Fruit fly (Drosophila melanogaster) whole organism, pupa: ENCODE results near the gene Cyp318a1.
A peak's percentile ranks its signal among the peaks of the same experiment; 100 is the strongest.

Experiments
- CG10348 ChIP-seq: fragments of 200-800 bp; sonication (Bioruptor generic); IDR thresholded peaks from 2 replicates; pipeline ENCODE4 v1.3.6; 2022; ENCODE audit warnings: missing biosample characterization, missing genetic modification characterization
- CG12605 ChIP-seq: fragments of 200-800 bp; sonication (Bioruptor generic); IDR thresholded peaks from 2 replicates; pipeline ENCODE4 v1.3.6; 2022; ENCODE audit warnings: missing biosample characterization, missing genetic modification characterization
- CG13204 ChIP-seq: fragments of 200-800 bp; sonication (Bioruptor generic); optimal IDR thresholded peaks from 2 replicates; lab custom pipeline; 2018; ENCODE audit warnings: missing biosample characterization, mild to moderate bottlenecking, missing genetic modification characterization, moderate library complexity
- CG14655 ChIP-seq: fragments of 200-800 bp; sonication (Bioruptor generic); optimal IDR thresholded peaks from 3 replicates; lab custom pipeline; 2017; ENCODE audit warnings: mild to moderate bottlenecking, missing biosample characterization, missing genetic modification reagents, missing genetic modification characterization
- CG15710 ChIP-seq: fragments of 200-800 bp; sonication (Bioruptor generic); optimal IDR thresholded peaks from 2 replicates; lab custom pipeline; 2018; ENCODE audit warnings: missing biosample characterization, mild to moderate bottlenecking, missing genetic modification characterization, moderate library complexity
- CG17806 ChIP-seq: fragments of 200-800 bp; sonication (Bioruptor generic); optimal IDR thresholded peaks from 2 replicates; lab custom pipeline; 2018; ENCODE audit warnings: missing biosample characterization, mild to moderate bottlenecking, missing genetic modification characterization, moderate library complexity
- CG32121 ChIP-seq: fragments of 200-800 bp; sonication (Bioruptor generic); IDR thresholded peaks from 2 replicates; pipeline ENCODE4 v1.3.6; 2022; ENCODE audit warnings: missing biosample characterization, missing genetic modification characterization
- CG34367 ChIP-seq: fragments of 200-800 bp; sonication (Bioruptor generic); optimal IDR thresholded peaks from 2 replicates; lab custom pipeline; 2018; ENCODE audit warnings: missing biosample characterization, mild to moderate bottlenecking, missing genetic modification characterization
- CG4496 ChIP-seq: fragments of 200-800 bp; sonication (Bioruptor generic); IDR thresholded peaks from 3 replicates; pipeline ENCODE4 v1.3.6; 2022; ENCODE audit warnings: missing biosample characterization, missing genetic modification characterization
- CG8159 ChIP-seq: fragments of 200-800 bp; sonication (Bioruptor generic); optimal IDR thresholded peaks from 3 replicates; lab custom pipeline; 2018; ENCODE audit warnings: missing biosample characterization, mild to moderate bottlenecking, missing genetic modification characterization, moderate library complexity
- CG8301 ChIP-seq: fragments of 200-800 bp; sonication (Bioruptor generic); optimal IDR thresholded peaks from 2 replicates; lab custom pipeline; 2018; ENCODE audit warnings: missing biosample characterization, mild to moderate bottlenecking, missing genetic modification characterization
- CG9948 ChIP-seq: fragments of 200-800 bp; sonication (Bioruptor generic); optimal IDR thresholded peaks from 2 replicates; lab custom pipeline; 2018; ENCODE audit warnings: missing biosample characterization, mild to moderate bottlenecking, missing genetic modification characterization, moderate library complexity
- D1 ChIP-seq: fragments of 200-800 bp; sonication (Bioruptor generic); optimal IDR thresholded peaks from 2 replicates; lab custom pipeline; 2018; ENCODE audit warnings: missing biosample characterization, mild to moderate bottlenecking, missing genetic modification characterization, moderate library complexity
- EcR ChIP-seq: fragments of 200-800 bp; sonication (Bioruptor generic); optimal IDR thresholded peaks from 3 replicates; lab custom pipeline; 2019; ENCODE audit warnings: missing biosample characterization, missing genetic modification characterization, mild to moderate bottlenecking, moderate library complexity, missing genetic modification reagents
- Ets98B ChIP-seq: fragments of 200-800 bp; sonication (Bioruptor generic); IDR thresholded peaks from 2 replicates; pipeline ENCODE4 v1.3.6; 2022; ENCODE audit warnings: missing biosample characterization, missing genetic modification characterization
- Pif1A ChIP-seq: fragments of 200-800 bp; sonication (Bioruptor generic); optimal IDR thresholded peaks from 3 replicates; lab custom pipeline; 2016; ENCODE audit warnings: missing biosample characterization, missing genetic modification characterization
- Pif1B ChIP-seq: fragments of 200-800 bp; sonication (Bioruptor generic); optimal IDR thresholded peaks from 3 replicates; lab custom pipeline; 2016; ENCODE audit warnings: missing biosample characterization, missing genetic modification characterization
- Snoo ChIP-seq: fragments of 200-800 bp; sonication (Bioruptor generic); optimal IDR thresholded peaks from 3 replicates; lab custom pipeline; 2017; ENCODE audit warnings: missing biosample characterization, mild to moderate bottlenecking, missing genetic modification characterization, inconsistent platforms
- fd96Ca ChIP-seq: fragments of 200-800 bp; sonication (Bioruptor generic); IDR thresholded peaks from 3 replicates; pipeline ENCODE4 v1.3.6; 2022; ENCODE audit warnings: missing biosample characterization, missing genetic modification characterization
- gl ChIP-seq: fragments of 200-800 bp; sonication (Bioruptor generic); optimal IDR thresholded peaks from 2 replicates; lab custom pipeline; 2018; ENCODE audit warnings: missing biosample characterization, mild to moderate bottlenecking, missing genetic modification characterization
- rn ChIP-seq: fragments of 200-800 bp; sonication (Bioruptor generic); IDR thresholded peaks from 2 replicates; pipeline ENCODE4 v1.3.6; 2022; ENCODE audit warnings: missing biosample characterization, missing genetic modification characterization

Cyp318a1 gene

dm6 chrX:12006678-12007441 lies 25.6 kb upstream of the Cyp318a1 start, which contains the start of gene CG1806:
Gene CG1806, plus strand, starts transcription at chrX:12007176.
- TF ChIP-seq CG12605 (GFP tag; lab: Robert Waterston, UW) = peak; percentile 62
- TF ChIP-seq CG9948 = no peak
- TF ChIP-seq CG8159 (tag; lab: Kevin White, UChicago) = peak; percentile 34
- peak; percentile 45 for TF ChIP-seq CG14655 (GFP tag; lab: Kevin White, UChicago)
- no peak for TF ChIP-seq CG8301 (tag; lab: Kevin White, UChicago)
- TF ChIP-seq fd96Ca (GFP tag; lab: Robert Waterston, UW) = peak; percentile 69; the same call in 2 of the 3 replicates
- TF ChIP-seq Snoo (tag; lab: Kevin White, UChicago) = no peak
- TF ChIP-seq CG17806 (tag; lab: Kevin White, UChicago) = peak; percentile 11
- TF ChIP-seq CG34367 (tag; lab: Kevin White, UChicago) = peak; percentile 41
- 0 out of 2 replicates have a peak, but pooled peaks have one; percentile 19 for TF ChIP-seq rn
- peak; percentile 64 for TF ChIP-seq Pif1B (GFP tag; lab: Kevin White, UChicago)
- no peak for TF ChIP-seq D1 (tag; lab: Kevin White, UChicago)
- peak; percentile 73 for TF ChIP-seq CG4496 (GFP tag; lab: Robert Waterston, UW)
- peak; percentile 60; the same call in 1 of the 2 replicates for TF ChIP-seq CG32121 (GFP tag; lab: Robert Waterston, UW)
- peak; percentile 32 for TF ChIP-seq CG15710 (tag; lab: Kevin White, UChicago)
- peak; percentile 64 for TF ChIP-seq Pif1A (GFP tag; lab: Kevin White, UChicago)
- TF ChIP-seq CG10348 (GFP tag; lab: Robert Waterston, UW) = no peak
- peak; percentile 39 for TF ChIP-seq gl (tag; lab: Kevin White, UChicago)
- TF ChIP-seq Ets98B (GFP tag; lab: Robert Waterston, UW) = peak; percentile 62
- TF ChIP-seq EcR (GFP tag; lab: Kevin White, UChicago) = peak; percentile 22
- peak; percentile 36 for TF ChIP-seq CG13204 (GFP tag; lab: Kevin White, UChicago)

- TF ChIP-seq EcR (GFP tag; lab: Kevin White, UChicago) (peak; percentile 91), CG14655 (GFP tag; lab: Kevin White, UChicago) (no peak)
Observed at dm6 chrX:12007593-12007992, 24.8 kb upstream of the Cyp318a1 start.

dm6 chrX:12012149-12013097 lies 20.0 kb upstream of the Cyp318a1 start, which contains the start of the genes CG1492 and regucalcin:
Gene CG1492, minus strand, starts transcription at chrX:12012211.
Gene regucalcin, plus strand, starts transcription at chrX:12012377.
- TF ChIP-seq D1 (tag; lab: Kevin White, UChicago) (no peak), EcR (GFP tag; lab: Kevin White, UChicago) (peak; percentile 98)

dm6 chrX:12013098-12013493 lies 19.3 kb upstream of the Cyp318a1 start:
- TF ChIP-seq CG8301 (tag; lab: Kevin White, UChicago) = no peak
- TF ChIP-seq Ets98B (GFP tag; lab: Robert Waterston, UW) = no peak
- no peak for TF ChIP-seq CG34367 (tag; lab: Kevin White, UChicago)
- TF ChIP-seq CG8159 (tag; lab: Kevin White, UChicago) = no peak
- TF ChIP-seq Pif1B (GFP tag; lab: Kevin White, UChicago) = no peak
- TF ChIP-seq fd96Ca (GFP tag; lab: Robert Waterston, UW) = no peak
- no peak for TF ChIP-seq CG32121 (GFP tag; lab: Robert Waterston, UW)
- no peak for TF ChIP-seq rn
- no peak for TF ChIP-seq CG17806 (tag; lab: Kevin White, UChicago)

- TF ChIP-seq fd96Ca (GFP tag; lab: Robert Waterston, UW) (no peak), EcR (GFP tag; lab: Kevin White, UChicago) (no peak), CG9948 (no peak), rn (no peak), CG34367 (tag; lab: Kevin White, UChicago) (no peak), CG13204 (GFP tag; lab: Kevin White, UChicago) (no peak), Pif1B (GFP tag; lab: Kevin White, UChicago) (no peak), CG17806 (tag; lab: Kevin White, UChicago) (no peak), D1 (tag; lab: Kevin White, UChicago) (no peak), CG15710 (tag; lab: Kevin White, UChicago) (no peak), CG12605 (GFP tag; lab: Robert Waterston, UW) (no peak), gl (tag; lab: Kevin White, UChicago) (no peak)
Observed at dm6 chrX:12014131-12014530, 18.3 kb upstream of the Cyp318a1 start.
